Fruit fly (Drosophila melanogaster) whole organism, prepupa: ENCODE measurements around the gene CG31674.

Source experiments
- Blimp-1 ChIP-seq: fragments of 200-800 bp; sonication (Bioruptor generic); optimal IDR thresholded peaks from 3 replicates; lab custom pipeline; 2017; ENCODE audit warnings: missing biosample characterization, missing genetic modification characterization, mild to moderate bottlenecking, moderate library complexity, missing genetic modification reagents
- CG10631 ChIP-seq: fragments of 200-800 bp; sonication (Bioruptor generic); optimal IDR thresholded peaks from 2 replicates; lab custom pipeline; 2016; ENCODE audit warnings: missing biosample characterization, missing genetic modification characterization
- CG11294 ChIP-seq: fragments of 200-800 bp; sonication (Bioruptor generic); IDR thresholded peaks from 2 replicates; pipeline ENCODE4 v1.3.6; 2022; ENCODE audit warnings: missing biosample characterization, missing genetic modification characterization
- CG11762 ChIP-seq: fragments of 200-800 bp; sonication (Bioruptor generic); optimal IDR thresholded peaks from 3 replicates; lab custom pipeline; 2016; ENCODE audit warnings: missing biosample characterization, missing genetic modification characterization; ENCODE audit not compliant: insufficient read depth
- CG15336 ChIP-seq: fragments of 200-800 bp; sonication (Bioruptor generic); IDR thresholded peaks from 2 replicates; pipeline ENCODE4 v1.3.6; 2022; ENCODE audit warnings: missing biosample characterization, missing genetic modification characterization
- CG1621 ChIP-seq: fragments of 200-800 bp; sonication (Bioruptor generic); optimal IDR thresholded peaks from 3 replicates; lab custom pipeline; 2018; ENCODE audit warnings: missing biosample characterization, mild to moderate bottlenecking, missing genetic modification characterization
- CG3032 ChIP-seq: fragments of 200-800 bp; optimal IDR thresholded peaks from 2 replicates; lab custom pipeline; 2019; ENCODE audit warnings: missing biosample characterization, mild to moderate bottlenecking, missing genetic modification characterization, moderate library complexity
- CG31627 ChIP-seq: fragments of 200-800 bp; sonication (Bioruptor generic); optimal IDR thresholded peaks from 3 replicates; lab custom pipeline; 2016; ENCODE audit warnings: missing biosample characterization, missing genetic modification characterization
- CG32006 ChIP-seq: fragments of 200-800 bp; sonication (Bioruptor generic); optimal IDR thresholded peaks from 3 replicates; lab custom pipeline; 2017; ENCODE audit warnings: missing biosample characterization, mild to moderate bottlenecking, missing genetic modification characterization
- CG34406 ChIP-seq: fragments of 200-800 bp; sonication (Bioruptor generic); optimal IDR thresholded peaks from 3 replicates; lab custom pipeline; 2016; ENCODE audit warnings: missing biosample characterization, missing genetic modification characterization
- CG3919 ChIP-seq: fragments of 200-800 bp; sonication (Bioruptor generic); optimal IDR thresholded peaks from 3 replicates; lab custom pipeline; 2016; ENCODE audit warnings: missing biosample characterization, missing genetic modification characterization
- CG6163 ChIP-seq: fragments of 200-800 bp; sonication (Bioruptor generic); IDR thresholded peaks from 3 replicates; pipeline ENCODE4 v1.3.6; 2022; ENCODE audit warnings: missing biosample characterization, missing genetic modification characterization
- CG6276 ChIP-seq: fragments of 200-800 bp; sonication (Bioruptor generic); optimal IDR thresholded peaks from 2 replicates; lab custom pipeline; 2017; ENCODE audit warnings: missing biosample characterization, mild to moderate bottlenecking, missing genetic modification characterization
- CG6792 ChIP-seq: fragments of 200-800 bp; sonication (Bioruptor generic); optimal IDR thresholded peaks from 3 replicates; lab custom pipeline; 2016; ENCODE audit warnings: missing biosample characterization, missing genetic modification characterization
- CG8319 ChIP-seq: fragments of 200-800 bp; sonication (Bioruptor generic); optimal IDR thresholded peaks from 3 replicates; lab custom pipeline; 2016; ENCODE audit warnings: missing biosample characterization, missing genetic modification characterization
- CG9139 ChIP-seq: fragments of 200-800 bp; sonication (Bioruptor generic); optimal IDR thresholded peaks from 3 replicates; lab custom pipeline; 2017; ENCODE audit warnings: missing biosample characterization, mild to moderate bottlenecking, missing genetic modification characterization
- Eip75B ChIP-seq: fragments of 200-800 bp; sonication (Bioruptor generic); optimal IDR thresholded peaks from 3 replicates; lab custom pipeline; 2016; ENCODE audit warnings: missing biosample characterization, missing genetic modification characterization
- Eip78C ChIP-seq: fragments of 200-800 bp; sonication (Bioruptor generic); peaks from one replicate; lab custom pipeline; 2016; ENCODE audit warnings: missing biosample characterization, missing genetic modification characterization
- Eip93F ChIP-seq: fragments of 200-800 bp; sonication (Bioruptor generic); optimal IDR thresholded peaks from 2 replicates; lab custom pipeline; 2016; ENCODE audit warnings: missing biosample characterization, mild to moderate bottlenecking, missing genetic modification characterization
- Ets96B ChIP-seq: fragments of 200-800 bp; optimal IDR thresholded peaks from 2 replicates; lab custom pipeline; 2019; ENCODE audit warnings: missing biosample characterization, mild to moderate bottlenecking, missing genetic modification characterization, moderate library complexity
- Gug ChIP-seq: fragments of 200-800 bp; sonication (Bioruptor generic); IDR thresholded peaks from 2 replicates; pipeline ENCODE4 v1.3.6; 2022; ENCODE audit warnings: missing biosample characterization, missing genetic modification characterization
- Hr39 ChIP-seq: fragments of 200-800 bp; sonication (Bioruptor generic); optimal IDR thresholded peaks from 2 replicates; lab custom pipeline; 2016; ENCODE audit warnings: missing biosample characterization, missing genetic modification characterization
- Hr4 ChIP-seq: fragments of 200-800 bp; sonication (Bioruptor generic); optimal IDR thresholded peaks from 3 replicates; lab custom pipeline; 2016; ENCODE audit warnings: missing biosample characterization, missing genetic modification characterization
- Smox ChIP-seq: fragments of 200-800 bp; sonication (Bioruptor generic); optimal IDR thresholded peaks from 3 replicates; lab custom pipeline; 2016; ENCODE audit warnings: missing biosample characterization, missing genetic modification characterization
- Sox102F ChIP-seq: fragments of 200-800 bp; sonication (Bioruptor generic); optimal IDR thresholded peaks from 2 replicates; lab custom pipeline; 2016; ENCODE audit warnings: missing biosample characterization, mild to moderate bottlenecking, missing genetic modification characterization
- Sox14 ChIP-seq: fragments of 200-800 bp; sonication (Bioruptor generic); optimal IDR thresholded peaks from 3 replicates; lab custom pipeline; 2016; ENCODE audit warnings: missing biosample characterization, missing genetic modification characterization
- Sox15 ChIP-seq: fragments of 200-800 bp; sonication (Bioruptor generic); optimal IDR thresholded peaks from 3 replicates; lab custom pipeline; 2016; ENCODE audit warnings: missing biosample characterization, missing genetic modification characterization
- achi ChIP-seq: fragments of 200-800 bp; sonication (Bioruptor generic); optimal IDR thresholded peaks from 3 replicates; lab custom pipeline; 2016; ENCODE audit warnings: missing biosample characterization, missing genetic modification characterization
- acj6 ChIP-seq: fragments of 200-800 bp; sonication (Bioruptor generic); optimal IDR thresholded peaks from 3 replicates; lab custom pipeline; 2016; ENCODE audit warnings: missing biosample characterization, missing genetic modification characterization
- dac ChIP-seq: fragments of 200-800 bp; sonication (Bioruptor generic); optimal IDR thresholded peaks from 2 replicates; lab custom pipeline; 2017; ENCODE audit warnings: missing biosample characterization, mild to moderate bottlenecking, missing genetic modification characterization
- dsx ChIP-seq: fragments of 200-800 bp; optimal IDR thresholded peaks from 3 replicates; lab custom pipeline; 2019; ENCODE audit warnings: missing biosample characterization, mild to moderate bottlenecking, missing genetic modification characterization, moderate library complexity; ENCODE audit not compliant: poor library complexity, severe bottlenecking
- eg ChIP-seq: fragments of 200-800 bp; sonication (Bioruptor generic); IDR thresholded peaks from 3 replicates; pipeline ENCODE4 v1.3.6; 2022; ENCODE audit warnings: missing biosample characterization, missing genetic modification characterization
- esn ChIP-seq: fragments of 200-800 bp; sonication (Bioruptor generic); optimal IDR thresholded peaks from 2 replicates; lab custom pipeline; 2016; ENCODE audit warnings: missing biosample characterization, mild to moderate bottlenecking, missing genetic modification characterization, moderate library complexity
- fd59A ChIP-seq: fragments of 200-800 bp; sonication (Bioruptor generic); optimal IDR thresholded peaks from 2 replicates; lab custom pipeline; 2017; ENCODE audit warnings: missing biosample characterization, mild to moderate bottlenecking, missing genetic modification characterization, missing genetic modification reagents
- fd85E ChIP-seq: fragments of 200-800 bp; sonication (Bioruptor generic); optimal IDR thresholded peaks from 3 replicates; lab custom pipeline; 2016; ENCODE audit warnings: missing biosample characterization, missing genetic modification characterization
- fkh ChIP-seq: fragments of 200-800 bp; sonication (Bioruptor generic); optimal IDR thresholded peaks from 3 replicates; lab custom pipeline; 2017; ENCODE audit warnings: missing biosample characterization, mild to moderate bottlenecking, missing genetic modification characterization, moderate library complexity
- lz ChIP-seq: fragments of 200-800 bp; sonication (Bioruptor generic); optimal IDR thresholded peaks from 3 replicates; lab custom pipeline; 2016; ENCODE audit warnings: missing biosample characterization, missing genetic modification characterization
- net ChIP-seq: fragments of 200-800 bp; sonication (Bioruptor generic); optimal IDR thresholded peaks from 3 replicates; lab custom pipeline; 2016; ENCODE audit warnings: missing biosample characterization, missing genetic modification characterization
- spab ChIP-seq: fragments of 200-800 bp; sonication (Bioruptor generic); optimal IDR thresholded peaks from 2 replicates; lab custom pipeline; 2017; ENCODE audit warnings: missing biosample characterization, mild to moderate bottlenecking, missing genetic modification characterization, missing genetic modification reagents
- ss ChIP-seq, 2 experiments: fragments of 200-800 bp; sonication (Bioruptor generic); optimal IDR thresholded peaks; 2 replicates in 1 of 2; 3 replicates in 1 of 2; lab custom pipeline; 2017 to 2018; ENCODE audit warnings: mild to moderate bottlenecking in 2 of 2, missing biosample characterization in 2 of 2, missing genetic modification characterization in 2 of 2, moderate library complexity in 1 of 2
- topi ChIP-seq: fragments of 200-800 bp; sonication (Bioruptor generic); optimal IDR thresholded peaks from 3 replicates; lab custom pipeline; 2016; ENCODE audit warnings: missing biosample characterization, missing genetic modification characterization
- vri ChIP-seq: fragments of 200-800 bp; sonication (Bioruptor generic); optimal IDR thresholded peaks from 3 replicates; lab custom pipeline; 2016; ENCODE audit warnings: missing biosample characterization, mild to moderate bottlenecking, missing genetic modification characterization

Gene CG31674

DNA sequence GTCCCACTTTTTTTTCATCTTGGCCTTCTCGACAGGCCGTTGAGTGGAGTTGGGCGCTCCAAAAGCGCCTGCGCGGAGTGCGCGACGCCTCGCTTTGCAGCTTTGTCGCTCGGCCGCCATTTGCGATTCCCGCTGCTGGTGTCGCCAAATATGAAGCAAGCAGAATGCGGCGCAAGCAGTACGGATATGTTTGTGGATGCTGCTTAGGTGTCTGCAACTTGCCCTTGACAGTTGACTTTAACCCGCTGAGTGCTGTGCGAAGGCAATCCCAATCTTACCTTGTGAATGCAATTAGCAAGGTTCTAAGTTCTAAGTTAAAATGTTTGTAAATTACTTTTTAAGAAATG, 9.1 kb upstream of the CG31674 start (continued):
- TF ChIP-seq Sox14 (GFP tag; lab: Kevin White, UChicago): no peak
- TF ChIP-seq Gug (GFP tag; lab: Robert Waterston, UW): no peak
- TF ChIP-seq CG3919 (GFP tag; lab: Kevin White, UChicago): no peak
- no peak for TF ChIP-seq fkh
- no peak for TF ChIP-seq Sox15 (GFP tag; lab: Kevin White, UChicago)
- peak; percentile 11 for TF ChIP-seq achi (GFP tag; lab: Kevin White, UChicago)
- TF ChIP-seq lz: no peak
- TF ChIP-seq eg: no peak
- no peak for TF ChIP-seq Hr4 (GFP tag; lab: Kevin White, UChicago)
- TF ChIP-seq CG9139 (GFP tag; lab: Kevin White, UChicago): no peak
- no peak for TF ChIP-seq CG1621
- TF ChIP-seq CG6276 (GFP tag; lab: Kevin White, UChicago): no peak
- no peak for TF ChIP-seq CG15336
- peak; percentile 8 for TF ChIP-seq CG31627 (GFP tag; lab: Kevin White, UChicago)
- TF ChIP-seq Smox: peak; percentile 10
- no peak for TF ChIP-seq CG11762 (GFP tag; lab: Kevin White, UChicago)
- no peak for TF ChIP-seq CG8319 (GFP tag; lab: Kevin White, UChicago)
- TF ChIP-seq, all 60 proteins: peak for 14

- peak; percentile 9; the same call in 1 of the 2 replicates for TF ChIP-seq CG15336
- TF ChIP-seq Hr39: no peak
- TF ChIP-seq CG6163 (GFP tag; lab: Robert Waterston, UW): peak; percentile 56; the same call in 2 of the 3 replicates
- no peak for TF ChIP-seq CG3032
- peak; percentile 5 for TF ChIP-seq Eip93F (GFP tag; lab: Kevin White, UChicago)
- peak; percentile 39 for TF ChIP-seq Sox102F (GFP tag; lab: Kevin White, UChicago)
- peak; percentile 42 for TF ChIP-seq CG1621
- no peak for TF ChIP-seq CG3919 (GFP tag; lab: Kevin White, UChicago)
- TF ChIP-seq CG6792 (GFP tag; lab: Kevin White, UChicago): no peak
- no peak for TF ChIP-seq dac (GFP tag; lab: Kevin White, UChicago)
- TF ChIP-seq CG10631 (GFP tag; lab: Kevin White, UChicago): peak; percentile 39
- peak; percentile 85 for TF ChIP-seq Sox14 (GFP tag; lab: Kevin White, UChicago)
- no peak; the same call in 2 of the 3 replicates for TF ChIP-seq eg
- TF ChIP-seq Eip78C: peak; percentile 81
- no peak for TF ChIP-seq fd85E (GFP tag; lab: Kevin White, UChicago)
- TF ChIP-seq spab (GFP tag; lab: Kevin White, UChicago): no peak
- TF ChIP-seq acj6 (GFP tag; lab: Kevin White, UChicago): no peak
- TF ChIP-seq Blimp-1 (GFP tag; lab: Kevin White, UChicago): peak; percentile 59
- TF ChIP-seq ss (GFP tag; optimal IDR thresholded peaks at IDR 0.05; lab: Kevin White, UChicago): no peak
- TF ChIP-seq vri (GFP tag; lab: Kevin White, UChicago): peak; percentile 100
- no peak for TF ChIP-seq Eip75B (GFP tag; lab: Kevin White, UChicago)
Measured at dm6 chr2L:20822489-20823195, 8.4 kb upstream of the CG31674 start, which contains the start of gene CG9331. Gene CG9331 (plus strand): TSS chr2L:20822828.

DNA sequence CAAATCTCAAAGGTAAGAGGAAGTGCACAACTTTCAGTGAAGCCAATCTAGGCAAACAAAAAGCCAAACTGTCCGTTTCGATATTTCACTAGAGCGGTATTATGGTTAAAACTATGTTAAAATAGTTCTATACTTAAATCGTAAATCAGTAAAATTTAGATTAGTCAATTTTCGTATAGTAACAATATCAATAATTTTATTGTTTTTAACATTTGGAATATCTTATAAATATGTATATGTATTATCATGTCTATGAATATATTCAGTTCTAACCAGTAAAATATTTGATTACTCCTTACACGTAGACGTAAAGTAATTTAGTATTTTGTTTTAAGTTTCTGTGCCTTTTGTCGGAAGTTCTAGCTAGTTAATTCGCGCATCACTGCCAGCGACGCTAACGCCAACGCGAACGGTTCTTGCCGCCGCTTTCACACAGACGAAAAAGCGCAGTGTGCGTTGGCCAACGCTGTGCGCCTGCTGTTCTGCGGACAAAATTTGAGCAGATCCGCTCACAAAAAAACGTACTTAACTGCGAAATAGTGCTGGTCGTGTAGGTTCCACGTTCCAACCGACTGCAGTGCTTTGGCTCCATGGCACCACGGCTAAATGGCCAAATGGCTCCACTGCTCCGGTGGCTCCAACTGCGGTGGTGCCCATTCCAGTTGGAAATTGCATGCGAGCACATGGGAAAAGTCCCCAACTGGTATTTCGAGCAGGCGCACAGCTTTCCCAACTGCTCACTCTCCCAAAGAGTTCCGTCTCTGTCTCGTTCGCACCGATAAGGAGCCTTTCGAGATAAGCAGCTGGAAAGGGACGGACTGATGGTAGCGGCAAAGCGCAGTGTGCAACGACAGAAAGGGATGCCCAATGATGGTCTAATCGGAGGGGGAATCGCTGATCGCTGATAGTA, 7.6 kb upstream of the CG31674 start:
- TF ChIP-seq lz (no peak), Eip93F (GFP tag; lab: Kevin White, UChicago) (peak; percentile 89), CG1621 (peak; percentile 90), dsx (GFP tag; lab: Kevin White, UChicago) (peak; percentile 32), topi (peak; percentile 19), Ets96B (no peak), Smox (no peak), CG9139 (GFP tag; lab: Kevin White, UChicago) (peak; percentile 56), Sox15 (GFP tag; lab: Kevin White, UChicago) (no peak), ss (GFP tag; optimal IDR thresholded peaks at IDR 0.05; lab: Kevin White, UChicago) (peak; percentile 32 to 41), CG34406 (GFP tag; lab: Kevin White, UChicago) (no peak), CG11294 (GFP tag; lab: Robert Waterston, UW) (no peak), CG10631 (GFP tag; lab: Kevin White, UChicago) (peak; percentile 34), CG6163 (GFP tag; lab: Robert Waterston, UW) (peak; percentile 73; the same call in 2 of the 3 replicates), CG3919 (GFP tag; lab: Kevin White, UChicago) (peak; percentile 37), fd59A (GFP tag; lab: Kevin White, UChicago) (peak; percentile 32), Eip78C (peak; percentile 59), CG31627 (GFP tag; lab: Kevin White, UChicago) (no peak), CG3032 (no peak), eg (no peak), vri (GFP tag; lab: Kevin White, UChicago) (peak; percentile 85), CG32006 (GFP tag; lab: Kevin White, UChicago) (peak; percentile 44), esn (GFP tag; lab: Kevin White, UChicago) (peak; percentile 20), CG15336 (no peak; the same call in 1 of the 2 replicates), net (GFP tag; lab: Kevin White, UChicago) (no peak)
